Fruit fly (Drosophila melanogaster) whole organism, prepupa: ENCODE measurements around the gene Crtc.

Experiments used
- Blimp-1 ChIP-seq: fragments of 200-800 bp; sonication (Bioruptor generic); optimal IDR thresholded peaks from 3 replicates; lab custom pipeline; 2017; ENCODE audit warnings: missing biosample characterization, missing genetic modification characterization, mild to moderate bottlenecking, moderate library complexity, missing genetic modification reagents
- CG16779 ChIP-seq: fragments of 200-800 bp; sonication (Bioruptor generic); optimal IDR thresholded peaks from 3 replicates; lab custom pipeline; 2017; ENCODE audit warnings: missing biosample characterization, mild to moderate bottlenecking, missing genetic modification characterization
- CG3032 ChIP-seq: fragments of 200-800 bp; optimal IDR thresholded peaks from 2 replicates; lab custom pipeline; 2019; ENCODE audit warnings: missing biosample characterization, mild to moderate bottlenecking, missing genetic modification characterization, moderate library complexity
- CG34406 ChIP-seq: fragments of 200-800 bp; sonication (Bioruptor generic); optimal IDR thresholded peaks from 3 replicates; lab custom pipeline; 2016; ENCODE audit warnings: missing biosample characterization, missing genetic modification characterization
- CG6792 ChIP-seq: fragments of 200-800 bp; sonication (Bioruptor generic); optimal IDR thresholded peaks from 3 replicates; lab custom pipeline; 2016; ENCODE audit warnings: missing biosample characterization, missing genetic modification characterization
- OdsH ChIP-seq: fragments of 200-800 bp; sonication (Bioruptor generic); optimal IDR thresholded peaks from 3 replicates; lab custom pipeline; 2016; ENCODE audit warnings: missing biosample characterization, missing genetic modification characterization
- Sox102F ChIP-seq: fragments of 200-800 bp; sonication (Bioruptor generic); optimal IDR thresholded peaks from 2 replicates; lab custom pipeline; 2016; ENCODE audit warnings: missing biosample characterization, mild to moderate bottlenecking, missing genetic modification characterization
- Sox15 ChIP-seq: fragments of 200-800 bp; sonication (Bioruptor generic); optimal IDR thresholded peaks from 3 replicates; lab custom pipeline; 2016; ENCODE audit warnings: missing biosample characterization, missing genetic modification characterization
- acj6 ChIP-seq: fragments of 200-800 bp; sonication (Bioruptor generic); optimal IDR thresholded peaks from 3 replicates; lab custom pipeline; 2016; ENCODE audit warnings: missing biosample characterization, missing genetic modification characterization
- esn ChIP-seq: fragments of 200-800 bp; sonication (Bioruptor generic); optimal IDR thresholded peaks from 2 replicates; lab custom pipeline; 2016; ENCODE audit warnings: missing biosample characterization, mild to moderate bottlenecking, missing genetic modification characterization, moderate library complexity
- fd59A ChIP-seq: fragments of 200-800 bp; sonication (Bioruptor generic); optimal IDR thresholded peaks from 2 replicates; lab custom pipeline; 2017; ENCODE audit warnings: missing biosample characterization, mild to moderate bottlenecking, missing genetic modification characterization, missing genetic modification reagents
- fd85E ChIP-seq: fragments of 200-800 bp; sonication (Bioruptor generic); optimal IDR thresholded peaks from 3 replicates; lab custom pipeline; 2016; ENCODE audit warnings: missing biosample characterization, missing genetic modification characterization
- lz ChIP-seq: fragments of 200-800 bp; sonication (Bioruptor generic); optimal IDR thresholded peaks from 3 replicates; lab custom pipeline; 2016; ENCODE audit warnings: missing biosample characterization, missing genetic modification characterization
- ss ChIP-seq, 2 experiments: fragments of 200-800 bp; sonication (Bioruptor generic); optimal IDR thresholded peaks; 2 replicates in 1 of 2; 3 replicates in 1 of 2; lab custom pipeline; 2017 to 2018; ENCODE audit warnings: mild to moderate bottlenecking in 2 of 2, missing biosample characterization in 2 of 2, missing genetic modification characterization in 2 of 2, moderate library complexity in 1 of 2

DNA sequence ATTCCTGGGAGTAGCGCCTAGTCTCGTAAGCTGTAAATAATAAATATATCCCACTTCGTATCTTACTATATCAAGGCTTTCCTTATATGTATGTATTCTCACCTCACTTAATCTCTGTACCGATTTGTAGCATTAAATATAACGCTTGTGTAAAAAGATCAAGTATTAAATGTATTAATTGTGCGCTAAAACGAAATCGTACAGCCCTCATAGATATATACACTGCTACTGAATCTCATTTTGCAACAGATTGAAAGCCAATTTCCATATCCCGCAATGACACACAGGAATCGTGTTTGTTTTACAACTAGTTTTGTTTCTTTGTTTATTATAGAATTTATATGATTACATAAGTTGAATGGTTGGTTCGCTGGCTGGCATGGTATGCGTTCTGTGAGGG lies 31.2 kb downstream of the Crtc start:
- no peak for TF ChIP-seq CG16779 (tag; lab: Kevin White, UChicago)
- no peak for TF ChIP-seq lz (GFP tag; lab: Kevin White, UChicago)
- no peak for TF ChIP-seq CG34406 (GFP tag; lab: Kevin White, UChicago)
- TF ChIP-seq esn (GFP tag; lab: Kevin White, UChicago): no peak
- no peak for TF ChIP-seq CG6792 (GFP tag; lab: Kevin White, UChicago)
- no peak for TF ChIP-seq CG3032 (tag; lab: Kevin White, UChicago)
- TF ChIP-seq fd59A (GFP tag; lab: Kevin White, UChicago): no peak
- no peak for TF ChIP-seq OdsH (GFP tag; lab: Kevin White, UChicago)
- TF ChIP-seq Blimp-1 (GFP tag; lab: Kevin White, UChicago): no peak
- TF ChIP-seq ss (GFP tag; optimal IDR thresholded peaks at IDR 0.05; lab: Kevin White, UChicago): no peak
- TF ChIP-seq fd85E (GFP tag; lab: Kevin White, UChicago): no peak
- TF ChIP-seq Sox102F (GFP tag; lab: Kevin White, UChicago): no peak
- no peak for TF ChIP-seq acj6 (GFP tag; lab: Kevin White, UChicago)
- TF ChIP-seq Sox15 (GFP tag; lab: Kevin White, UChicago): no peak
